Worm (Caenorhabditis elegans): ENCODE data around the gene F58H1.3.
A peak's percentile ranks its signal among the peaks of the same experiment; 100 is the strongest.

The F58H1.3 gene

DNA sequence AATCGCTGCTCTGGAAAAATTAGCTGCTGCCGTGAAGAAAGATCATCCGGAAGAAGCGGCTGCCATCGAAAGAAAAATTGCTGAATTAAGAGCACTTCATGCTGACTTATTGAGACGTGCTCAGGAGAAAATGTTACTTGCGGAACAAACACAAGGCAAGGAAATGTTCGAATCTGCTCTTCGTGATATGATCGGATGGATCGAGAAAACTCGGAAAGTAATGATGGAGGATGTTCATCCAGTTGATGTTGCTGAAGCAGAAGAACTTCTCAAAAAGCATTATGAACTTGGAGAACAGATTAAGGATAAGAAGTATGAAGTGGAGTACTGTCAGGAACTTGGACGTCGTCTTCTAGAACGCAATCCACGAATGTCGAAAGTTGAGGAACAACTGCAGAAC lies 27.8 kb upstream of the F58H1.3 start:
- TF ChIP-seq sdc-2 (tag; optimal IDR thresholded peaks at IDR 0.05) = no peak
- no peak for TF ChIP-seq ets-4 (tag; optimal IDR thresholded peaks at IDR 0.05)
- TF ChIP-seq ceh-24 (tag; optimal IDR thresholded peaks at IDR 0.05) = no peak
- no peak for TF ChIP-seq ref-2 (tag; optimal IDR thresholded peaks at IDR 0.05)
- TF ChIP-seq pax-1 (tag; optimal IDR thresholded peaks at IDR 0.05) = no peak
- no peak for TF ChIP-seq nhr-232 (tag; optimal IDR thresholded peaks at IDR 0.05)
- TF ChIP-seq lin-11 (tag; optimal IDR thresholded peaks at IDR 0.05) = no peak
- no peak for TF ChIP-seq zip-5 (tag; optimal IDR thresholded peaks at IDR 0.05)
- TF ChIP-seq fkh-6 (tag; optimal IDR thresholded peaks at IDR 0.05) = no peak
- no peak for TF ChIP-seq K09A11.1 (tag; optimal IDR thresholded peaks at IDR 0.05; ENCODE audit: insufficient read depth)
- TF ChIP-seq tbx-7 (tag; optimal IDR thresholded peaks at IDR 0.05) = no peak
- TF ChIP-seq hlh-15 (tag; optimal IDR thresholded peaks at IDR 0.05) = no peak
- no peak for TF ChIP-seq ceh-31 (tag; optimal IDR thresholded peaks at IDR 0.05)
- TF ChIP-seq nfya-1 (tag; optimal IDR thresholded peaks at IDR 0.05) = no peak
- no peak for TF ChIP-seq ceh-2 (tag; optimal IDR thresholded peaks at IDR 0.05)
- no peak for TF ChIP-seq ztf-16 (tag; optimal IDR thresholded peaks at IDR 0.05)

- TF ChIP-seq sox-2 (GFP tag; IDR thresholded peaks at IDR 0.05) (no peak), ttx-3 (tag; optimal IDR thresholded peaks at IDR 0.05) (no peak), unc-86 (tag; optimal IDR thresholded peaks at IDR 0.05) (no peak), Y22D7AL.16 (tag; optimal IDR thresholded peaks at IDR 0.05) (no peak), K02D7.2 (tag; optimal IDR thresholded peaks at IDR 0.05) (no peak), mec-3 (tag; optimal IDR thresholded peaks at IDR 0.05; ENCODE audit: borderline replicate concordance) (no peak), gmeb-2 (tag; optimal IDR thresholded peaks at IDR 0.05) (no peak), eyg-1 (tag; optimal IDR thresholded peaks at IDR 0.05) (no peak), lin-11 (tag; optimal IDR thresholded peaks at IDR 0.05) (no peak), ceh-48 (tag; optimal IDR thresholded peaks at IDR 0.05) (no peak), rnt-1 (tag; optimal IDR thresholded peaks at IDR 0.05) (no peak), pax-1 (tag; optimal IDR thresholded peaks at IDR 0.05) (no peak), syd-9 (tag; optimal IDR thresholded peaks at IDR 0.05) (no peak), ceh-9 (tag; optimal IDR thresholded peaks at IDR 0.05) (no peak)
These were observed 20.5 kb upstream of the F58H1.3 start for ce11 chrV:11913283-11913682.

DNA sequence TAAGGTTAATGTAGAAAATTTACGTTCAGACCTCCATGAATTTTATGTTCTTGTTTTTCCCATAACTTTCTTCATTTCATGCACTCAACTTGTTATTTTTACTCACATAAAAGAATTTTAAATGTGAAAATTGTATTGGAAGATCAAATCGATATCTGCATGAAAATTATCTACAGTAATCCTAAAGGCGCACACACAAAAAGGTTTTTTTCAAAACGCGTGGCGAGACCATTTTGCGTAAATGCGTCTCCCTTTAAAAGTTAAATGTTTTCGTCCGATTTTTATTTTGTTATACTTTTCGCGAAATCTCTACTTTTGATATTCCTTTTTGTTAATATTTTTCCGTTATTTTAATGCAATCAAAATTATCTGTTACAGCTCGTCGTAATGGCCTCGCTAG lies 16.6 kb upstream of the F58H1.3 start, which contains the start of gene R31.2:
Gene R31.2 (plus strand): TSS at position 388 of the 400 bp plus-strand sequence.
- TF ChIP-seq tbx-2 (tag; optimal IDR thresholded peaks at IDR 0.05) (no peak), ama-1 (optimal IDR thresholded peaks at IDR 0.05) (no peak), pha-2 (tag; optimal IDR thresholded peaks at IDR 0.05) (no peak), ets-4 (tag; optimal IDR thresholded peaks at IDR 0.05) (no peak), lin-11 (tag; optimal IDR thresholded peaks at IDR 0.05) (no peak), pax-1 (tag; optimal IDR thresholded peaks at IDR 0.05) (no peak), hlh-6 (tag; optimal IDR thresholded peaks at IDR 0.05) (no peak), K09A11.1 (tag; optimal IDR thresholded peaks at IDR 0.05; ENCODE audit: insufficient read depth) (no peak), syd-9 (tag; optimal IDR thresholded peaks at IDR 0.05) (no peak)

- TF ChIP-seq K09A11.1 (tag; optimal IDR thresholded peaks at IDR 0.05; ENCODE audit: insufficient read depth) (no peak), ceh-18 (tag; optimal IDR thresholded peaks at IDR 0.05) (no peak)
These were observed 14.1 kb upstream of the F58H1.3 start for ce11 chrV:11919639-11920038.

ce11 chrV:11921229-11921628 lies 12.5 kb upstream of the F58H1.3 start:
- peak; percentile 55 for TF ChIP-seq unc-55 (GFP tag; optimal IDR thresholded peaks at IDR 0.05)
- TF ChIP-seq hlh-30 (tag; optimal IDR thresholded peaks at IDR 0.05; ENCODE audit: insufficient read depth) = no peak

Data from whole organism, late embryonic.